Worm (Caenorhabditis elegans): ENCODE measurements around the gene nsy-7.
A peak's percentile ranks its signal among the peaks of the same experiment; 100 is the strongest.

nsy-7 gene

ce11 chrIV:8036492-8036891 lies 50.0 kb downstream of the nsy-7 start:
- TF ChIP-seq ceh-82 (tag; optimal IDR thresholded peaks at IDR 0.05) (peak in 1 of 3 experiments; percentile 4), grh-1 (GFP tag; IDR thresholded peaks at IDR 0.05) (peak; percentile 45), swsn-7 (tag; optimal IDR thresholded peaks at IDR 0.05) (no peak), nhr-237 (tag; optimal IDR thresholded peaks at IDR 0.05) (no peak), nhr-11 (tag; optimal IDR thresholded peaks at IDR 0.05) (no peak), lin-13 (GFP tag; optimal IDR thresholded peaks at IDR 0.05) (no peak), irx-1 (tag; optimal IDR thresholded peaks at IDR 0.05) (peak; percentile 12), nhr-84 (tag; optimal IDR thresholded peaks at IDR 0.05) (no peak), zip-4 (GFP tag; optimal IDR thresholded peaks at IDR 0.05) (no peak), snu-23 (GFP tag; optimal IDR thresholded peaks at IDR 0.05) (peak; percentile 74), unc-30 (tag; optimal IDR thresholded peaks at IDR 0.05) (no peak), tbx-2 (tag; optimal IDR thresholded peaks at IDR 0.05) (peak; percentile 50), ceh-90 (tag; optimal IDR thresholded peaks at IDR 0.05) (no peak), ets-5 (GFP tag; IDR thresholded peaks at IDR 0.05) (no peak), blmp-1 (tag; optimal IDR thresholded peaks at IDR 0.05) (peak; percentile 77), ceh-88 (GFP tag; IDR thresholded peaks at IDR 0.05) (no peak), nhr-19 (GFP tag; conservative IDR thresholded peaks at IDR 0.05) (peak; percentile 54), nhr-76 (tag; optimal IDR thresholded peaks at IDR 0.05) (no peak), C16A3.4 (tag; optimal IDR thresholded peaks at IDR 0.05) (peak; percentile 58), mep-1 (tag; optimal IDR thresholded peaks at IDR 0.05) (peak; percentile 79), mef-2 (tag; optimal IDR thresholded peaks at IDR 0.05) (no peak), jun-1 (tag; optimal IDR thresholded peaks at IDR 0.05) (no peak), nhr-90 (tag; optimal IDR thresholded peaks at IDR 0.05; ENCODE audit: poor library complexity) (peak; percentile 73), efl-1 (optimal IDR thresholded peaks at IDR 0.05) (no peak), efl-1 (GFP tag; optimal IDR thresholded peaks at IDR 0.05 in 1 of 2) (no peak), F16B12.6 (tag; optimal IDR thresholded peaks at IDR 0.05) (no peak), lin-35 (GFP tag; optimal IDR thresholded peaks at IDR 0.05) (peak; percentile 15 to 48), lsy-2 (tag; optimal IDR thresholded peaks at IDR 0.05) (peak; percentile 39 to 70), zag-1 (tag; optimal IDR thresholded peaks at IDR 0.05) (no peak), C04F5.9 (tag; optimal IDR thresholded peaks at IDR 0.05) (no peak), nhr-20 (tag; optimal IDR thresholded peaks at IDR 0.05) (peak; percentile 86), hpl-2 (GFP tag; optimal IDR thresholded peaks at IDR 0.05) (no peak), nhr-85 (tag) (peak; percentile 99), dsc-1 (tag; optimal IDR thresholded peaks at IDR 0.05) (no peak), nhr-47 (tag; optimal IDR thresholded peaks at IDR 0.05) (peak; percentile 19), elt-3 (tag; optimal IDR thresholded peaks at IDR 0.05) (peak in 5 of 6 experiments; percentile 24 to 87 (median 81)), egl-13 (tag; optimal IDR thresholded peaks at IDR 0.05) (no peak), Y116A8C.19 (tag; optimal IDR thresholded peaks at IDR 0.05; ENCODE audit: borderline replicate concordance) (no peak), nhr-71 (tag; optimal IDR thresholded peaks at IDR 0.05) (peak; percentile 82), pax-3 (tag; optimal IDR thresholded peaks at IDR 0.05) (no peak), hlh-4 (tag; optimal IDR thresholded peaks at IDR 0.05) (no peak), mdl-1 (tag; optimal IDR thresholded peaks at IDR 0.05) (peak in 1 of 2 experiments; percentile 26), lir-3 (tag; optimal IDR thresholded peaks at IDR 0.05; ENCODE audit: poor library complexity) (peak; percentile 11), unc-62 (GFP tag; optimal IDR thresholded peaks at IDR 0.05) (no peak), lin-14 (GFP tag; optimal IDR thresholded peaks at IDR 0.05) (peak; percentile 91), xbp-1 (tag; optimal IDR thresholded peaks at IDR 0.05) (no peak)
